Fruit fly (Drosophila melanogaster): ENCODE results near the gene qjt.

- TF ChIP-seq CG8478 (optimal IDR thresholded peaks at IDR 0.05) = no peak
- TF ChIP-seq CTCF (optimal IDR thresholded peaks at IDR 0.05) = no peak
These were observed 8.2 kb downstream of the qjt start, which contains the start of gene Oatp74D for dm6 chr3L:17486794-17487726.
